Fruit fly (Drosophila melanogaster) whole organism: ENCODE results near the gene CG13314.

ENCODE experiments used
- CG8478 ChIP-seq: fragments of >200 bp; optimal IDR thresholded peaks from 2 replicates; lab custom pipeline; 2018; ENCODE audit warnings: inconsistent platforms
- pan ChIP-seq: fragments of >200 bp; optimal IDR thresholded peaks from 2 replicates; lab custom pipeline; 2017

- TF ChIP-seq CG8478 (lab: Kevin White, UChicago) (no peak), pan (lab: Kevin White, UChicago) (no peak)
Observed at dm6 chr3L:9002527-9002926, 20.9 kb downstream of the CG13314 start.
